Fruit fly (Drosophila melanogaster) whole organism, wandering third instar larva: ENCODE results near the gene CG7560.
A peak's percentile ranks its signal among the peaks of the same experiment; 100 is the strongest.

Experiments
- Abd-B ChIP-seq: fragments of >200 bp; optimal IDR thresholded peaks from 2 replicates; lab custom pipeline; 2017; ENCODE audit warnings: missing biosample characterization, missing genetic modification characterization
- CG32264 ChIP-seq: fragments of 200-800 bp; sonication (Bioruptor generic); optimal IDR thresholded peaks from 2 replicates; lab custom pipeline; 2016; ENCODE audit warnings: missing biosample characterization, missing genetic modification characterization
- CG9705 ChIP-seq: fragments of 200-800 bp; sonication (Bioruptor generic); optimal IDR thresholded peaks from 2 replicates; lab custom pipeline; 2018; ENCODE audit warnings: missing biosample characterization, mild to moderate bottlenecking, missing genetic modification characterization
- CrebA ChIP-seq: fragments of 200-800 bp; sonication (Bioruptor generic); optimal IDR thresholded peaks from 2 replicates; lab custom pipeline; 2016; ENCODE audit warnings: missing biosample characterization, mild to moderate bottlenecking, missing genetic modification characterization, borderline replicate concordance
- Dfd ChIP-seq: fragments of >200 bp; optimal IDR thresholded peaks from 2 replicates; lab custom pipeline; 2017; ENCODE audit warnings: missing biosample characterization, missing genetic modification characterization
- Dif ChIP-seq: fragments of 200-275, 200-300 bp; sonication (Bioruptor generic); optimal IDR thresholded peaks from 2 replicates; lab custom pipeline; 2018; ENCODE audit warnings: missing biosample characterization, missing genetic modification characterization; ENCODE audit not compliant: partially characterized antibody
- GATAd ChIP-seq: sonication (Bioruptor generic); optimal IDR thresholded peaks from 2 replicates; lab custom pipeline; 2016; ENCODE audit warnings: missing biosample characterization, missing genetic modification characterization
- HLH106 ChIP-seq: fragments of 200-800 bp; optimal IDR thresholded peaks from 3 replicates; lab custom pipeline; 2019; ENCODE audit warnings: missing biosample characterization, mild to moderate bottlenecking, missing genetic modification characterization, moderate library complexity
- Hnf4 ChIP-seq: fragments of 200-800 bp; sonication (Bioruptor generic); optimal IDR thresholded peaks from 2 replicates; lab custom pipeline; 2016; ENCODE audit warnings: missing biosample characterization, mild to moderate bottlenecking, missing genetic modification characterization
- Hr78 ChIP-seq: fragments of >200 bp; optimal IDR thresholded peaks from 2 replicates; lab custom pipeline; 2017; ENCODE audit warnings: missing biosample characterization, missing genetic modification characterization
- Hr83 ChIP-seq: fragments of 200-300 bp; sonication (Bioruptor generic); optimal IDR thresholded peaks from 2 replicates; lab custom pipeline; 2016; ENCODE audit warnings: missing biosample characterization, mild to moderate bottlenecking, missing genetic modification characterization, moderate library complexity; ENCODE audit not compliant: poor library complexity, severe bottlenecking
- Jra ChIP-seq: sonication (Bioruptor generic); optimal IDR thresholded peaks from 2 replicates; lab custom pipeline; 2016; ENCODE audit warnings: missing biosample characterization, missing genetic modification characterization
- Mio ChIP-seq: sonication (Bioruptor generic); optimal IDR thresholded peaks from 2 replicates; lab custom pipeline; 2016; ENCODE audit warnings: missing biosample characterization, missing genetic modification characterization
- Myc ChIP-seq: fragments of >200 bp; optimal IDR thresholded peaks from 2 replicates; lab custom pipeline; 2017
- N ChIP-seq: fragments of >200 bp; optimal IDR thresholded peaks from 2 replicates; lab custom pipeline; 2018; ENCODE audit warnings: missing biosample characterization, missing external identifiers, missing genetic modification characterization
- OdsH ChIP-seq: fragments of 200-800 bp; sonication (Bioruptor generic); optimal IDR thresholded peaks from 2 replicates; lab custom pipeline; 2016; ENCODE audit warnings: missing biosample characterization, mild to moderate bottlenecking, missing genetic modification characterization
- Rel ChIP-seq, 2 experiments: fragments of 200-800 bp; sonication (Bioruptor generic) in 1 of 2; optimal IDR thresholded peaks; 2 replicates in 1 of 2; 3 replicates in 1 of 2; lab custom pipeline; 2016 to 2019; ENCODE audit warnings: mild to moderate bottlenecking in 2 of 2, missing biosample characterization in 2 of 2, missing genetic modification characterization in 2 of 2, moderate library complexity in 1 of 2
- Sp1 ChIP-seq: fragments of 200-800 bp; sonication (Bioruptor generic); optimal IDR thresholded peaks from 3 replicates; lab custom pipeline; 2019; ENCODE audit warnings: missing biosample characterization, mild to moderate bottlenecking, missing genetic modification characterization, moderate library complexity
- Vsx2 ChIP-seq: fragments of 200-300, 225-300 bp; sonication (Bioruptor generic); optimal IDR thresholded peaks from 2 replicates; lab custom pipeline; 2018; ENCODE audit warnings: missing biosample characterization, missing genetic modification characterization; ENCODE audit not compliant: partially characterized antibody
- br ChIP-seq: fragments of 200-800 bp; sonication (Bioruptor generic); optimal IDR thresholded peaks from 2 replicates; lab custom pipeline; 2016; ENCODE audit warnings: missing biosample characterization, missing genetic modification characterization
- brk ChIP-seq: fragments of 200-800 bp; sonication (Bioruptor generic); optimal IDR thresholded peaks from 2 replicates; lab custom pipeline; 2016; ENCODE audit warnings: missing biosample characterization, mild to moderate bottlenecking, missing genetic modification characterization
- dl ChIP-seq, 2 experiments: fragments of 175-275, 200-275 bp in 1 of 2; fragments of 200-275 bp in 1 of 2; sonication (Bioruptor generic); optimal IDR thresholded peaks; lab custom pipeline; 2018; ENCODE audit warnings: mild to moderate bottlenecking in 2 of 2, missing biosample characterization in 2 of 2, missing genetic modification characterization in 2 of 2, moderate library complexity in 2 of 2; ENCODE audit not compliant: partially characterized antibody in 2 of 2, insufficient read depth in 1 of 2
- dmrt93B ChIP-seq: fragments of 200-800 bp; sonication (Bioruptor generic); optimal IDR thresholded peaks from 2 replicates; lab custom pipeline; 2018; ENCODE audit warnings: missing biosample characterization, mild to moderate bottlenecking, missing genetic modification characterization
- dsf ChIP-seq: sonication (Bioruptor generic); optimal IDR thresholded peaks from 2 replicates; lab custom pipeline; 2016; ENCODE audit warnings: missing biosample characterization, missing genetic modification characterization, borderline replicate concordance
- ey ChIP-seq: fragments of 200-800 bp; sonication (Bioruptor generic); optimal IDR thresholded peaks from 2 replicates; lab custom pipeline; 2016; ENCODE audit warnings: missing biosample characterization, missing genetic modification characterization
- foxo ChIP-seq, 2 experiments: fragments of 200-800 bp; sonication (Bioruptor generic); optimal IDR thresholded peaks; 2 replicates in 1 of 2; 3 replicates in 1 of 2; lab custom pipeline; 2016 to 2017; ENCODE audit warnings: missing biosample characterization in 2 of 2, missing genetic modification characterization in 2 of 2
- fru ChIP-seq: fragments of 200-800 bp; sonication (Bioruptor generic); optimal IDR thresholded peaks from 3 replicates; lab custom pipeline; 2016; ENCODE audit warnings: missing biosample characterization, mild to moderate bottlenecking, missing genetic modification characterization
- h ChIP-seq: fragments of 200-800 bp; sonication (Bioruptor generic); optimal IDR thresholded peaks from 3 replicates; lab custom pipeline; 2016; ENCODE audit warnings: missing biosample characterization, mild to moderate bottlenecking, missing genetic modification characterization
- jim ChIP-seq: fragments of 175-275, 200-325 bp; sonication (Bioruptor generic); optimal IDR thresholded peaks from 2 replicates; lab custom pipeline; 2016; ENCODE audit warnings: missing biosample characterization, mild to moderate bottlenecking, missing genetic modification characterization
- lola ChIP-seq: fragments of >200 bp; optimal IDR thresholded peaks from 2 replicates; lab custom pipeline; 2017; ENCODE audit warnings: missing biosample characterization, missing genetic modification characterization
- pan ChIP-seq: fragments of >200 bp; optimal IDR thresholded peaks from 2 replicates; lab custom pipeline; 2017
- psq ChIP-seq: fragments of 200-800 bp; sonication (Bioruptor generic); optimal IDR thresholded peaks from 3 replicates; lab custom pipeline; 2017; ENCODE audit warnings: missing biosample characterization, mild to moderate bottlenecking, missing genetic modification characterization, moderate library complexity
- rgr ChIP-seq: fragments of 200-800 bp; sonication (Bioruptor generic); optimal IDR thresholded peaks from 3 replicates; lab custom pipeline; 2016; ENCODE audit warnings: missing biosample characterization, mild to moderate bottlenecking, missing genetic modification characterization
- sage ChIP-seq: fragments of 200-800 bp; sonication (Bioruptor generic); optimal IDR thresholded peaks from 2 replicates; lab custom pipeline; 2016; ENCODE audit warnings: missing biosample characterization, mild to moderate bottlenecking, missing genetic modification characterization
- sv ChIP-seq: fragments of 200-800 bp; sonication (Bioruptor generic); optimal IDR thresholded peaks from 3 replicates; lab custom pipeline; 2016; ENCODE audit warnings: missing biosample characterization, missing genetic modification characterization
- tai ChIP-seq: sonication (Bioruptor generic); optimal IDR thresholded peaks from 2 replicates; lab custom pipeline; 2016; ENCODE audit warnings: missing biosample characterization, missing genetic modification characterization
- usp ChIP-seq: fragments of >200 bp; optimal IDR thresholded peaks from 2 replicates; lab custom pipeline; 2017; ENCODE audit warnings: missing biosample characterization, missing genetic modification characterization
- woc ChIP-seq: sonication (Bioruptor generic); optimal IDR thresholded peaks from 2 replicates; lab custom pipeline; 2016; ENCODE audit warnings: missing biosample characterization, mild to moderate bottlenecking, missing genetic modification characterization

Gene CG7560

dm6 chr3L:11376224-11376813 is 48.6 kb upstream of the CG7560 start:
- TF ChIP-seq Vsx2 (GFP tag; lab: Kevin White, UChicago) (no peak), Dfd (peak; percentile 5)

- no peak for TF ChIP-seq sv
- TF ChIP-seq Hr83 (GFP tag; lab: Kevin White, UChicago), result no peak
- no peak for TF ChIP-seq OdsH (GFP tag; lab: Kevin White, UChicago)
- no peak for TF ChIP-seq fru (GFP tag; lab: Kevin White, UChicago)
- no peak for TF ChIP-seq Sp1 (GFP tag; lab: Kevin White, UChicago)
- no peak for TF ChIP-seq usp
- no peak for TF ChIP-seq dsf (GFP tag; lab: Kevin White, UChicago)
- no peak for TF ChIP-seq Abd-B
- TF ChIP-seq br (GFP tag; lab: Kevin White, UChicago), result no peak
- no peak for TF ChIP-seq Jra (GFP tag; lab: Kevin White, UChicago)
- no peak for TF ChIP-seq jim (GFP tag; lab: Kevin White, UChicago)
Observed at dm6 chr3L:11378429-11378914, 46.5 kb upstream of the CG7560 start.

- TF ChIP-seq Jra (GFP tag; lab: Kevin White, UChicago) (peak; percentile 71), Hnf4 (GFP tag; lab: Kevin White, UChicago) (peak; percentile 86), ey (GFP tag; lab: Kevin White, UChicago) (peak; percentile 89), Dfd (no peak), Abd-B (no peak), br (GFP tag; lab: Kevin White, UChicago) (peak; percentile 94), sage (peak; percentile 68), foxo (GFP tag; optimal IDR thresholded peaks at IDR 0.05; lab: Kevin White, UChicago) (peak; percentile 4 to 91), N (GFP tag; lab: Kevin White, UChicago) (no peak), woc (GFP tag; lab: Kevin White, UChicago) (peak; percentile 97), CG32264 (GFP tag; lab: Kevin White, UChicago) (peak; percentile 33), Dif (no peak), psq (GFP tag; lab: Kevin White, UChicago) (peak; percentile 87), Hr78 (GFP tag; lab: Kevin White, UChicago) (no peak), GATAd (no peak), tai (GFP tag; lab: Kevin White, UChicago) (peak; percentile 71), rgr (GFP tag; lab: Kevin White, UChicago) (peak; percentile 87), brk (GFP tag; lab: Kevin White, UChicago) (peak; percentile 63), pan (lab: Kevin White, UChicago) (peak; percentile 4), sv (peak; percentile 54), jim (GFP tag; lab: Kevin White, UChicago) (peak; percentile 31), dmrt93B (GFP tag; lab: Kevin White, UChicago) (peak; percentile 68), Rel (GFP tag; optimal IDR thresholded peaks at IDR 0.05; lab: Kevin White, UChicago) (no peak), Rel (tag; optimal IDR thresholded peaks at IDR 0.05; lab: Kevin White, UChicago) (peak; percentile 50), fru (GFP tag; lab: Kevin White, UChicago) (peak; percentile 93), h (GFP tag; lab: Kevin White, UChicago) (peak; percentile 91), dl (GFP tag; optimal IDR thresholded peaks at IDR 0.05; lab: Kevin White, UChicago; ENCODE audit: insufficient read depth in 1 of 2, partially characterized antibody in 2 of 2) (no peak), Hr83 (GFP tag; lab: Kevin White, UChicago) (peak; percentile 74), Myc (lab: Kevin White, UChicago) (no peak), lola (no peak), CrebA (GFP tag; lab: Kevin White, UChicago) (peak; percentile 38), Sp1 (GFP tag; lab: Kevin White, UChicago) (peak; percentile 83), CG9705 (peak; percentile 74), HLH106 (tag; lab: Kevin White, UChicago) (peak; percentile 87), Mio (peak; percentile 8), OdsH (GFP tag; lab: Kevin White, UChicago) (peak; percentile 83)
Observed at dm6 chr3L:11379698-11380438, 45.1 kb upstream of the CG7560 start.
